Worm (Caenorhabditis elegans) whole organism, young adult: ENCODE measurements around the gene ufd-2.

Source experiments
- F57A8.1 ChIP-seq: fragments of 200-800 bp; sonication (Bioruptor generic); optimal IDR thresholded peaks from 2 replicates; lab custom pipeline; 2018; ENCODE audit warnings: mild to moderate bottlenecking, missing genetic modification characterization, moderate library complexity, missing compliant biosample characterization
- Y79H2A.3 ChIP-seq: fragments of 200-800 bp; sonication (Bioruptor generic); conservative IDR thresholded peaks from 2 replicates; pipeline ENCODE4 v1.3.6; 2022; ENCODE audit warnings: missing genetic modification reagents, missing genetic modification characterization, missing compliant biosample characterization
- him-1 ChIP-seq: sonication (generic microtip); optimal IDR thresholded peaks from 2 replicates; lab custom pipeline; 2016; ENCODE audit warnings: missing genotype, missing genetic modification reagents, missing genetic modification characterization, missing compliant biosample characterization
- lin-35 ChIP-seq, 3 experiments: fragments of 150-350 bp in 2 of 3; sonication (generic microtip) in 1 of 3; optimal IDR thresholded peaks; 2 replicates each; lab custom pipeline; 2014 to 2018; ENCODE audit warnings: missing biosample characterization in 3 of 3, missing genetic modification characterization in 3 of 3, missing genetic modification reagents in 3 of 3

DNA sequence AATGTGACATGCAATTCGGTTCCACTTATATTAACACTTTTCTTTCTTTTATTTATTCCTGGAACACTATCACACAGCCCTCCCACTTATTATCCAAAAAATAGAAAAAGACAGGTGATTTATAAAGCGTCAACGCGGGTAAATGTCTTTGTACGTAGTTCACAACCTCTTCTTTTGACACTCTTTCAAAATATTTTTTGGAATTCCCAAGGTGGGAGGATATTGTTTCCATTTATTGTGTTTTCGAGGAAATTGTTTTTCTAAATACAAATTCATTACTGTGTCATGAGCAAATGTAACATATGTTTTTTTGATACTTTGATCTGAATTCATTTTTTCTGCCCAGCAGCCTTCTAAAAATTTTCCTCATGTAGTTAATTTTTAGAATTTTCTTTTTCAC, 4.6 kb upstream of the ufd-2 start:
- TF ChIP-seq Y79H2A.3 (GFP tag; lab: Robert Waterston, UW) (no peak), F57A8.1 (GFP tag; lab: Kevin White, UChicago) (no peak), him-1 (no peak), lin-35 (GFP tag; optimal IDR thresholded peaks at IDR 0.05; lab: Kevin White, UChicago) (no peak)
